Worm (Caenorhabditis elegans): ENCODE data around the gene col-121.

Gene col-121

ce11 chrIV:9384826-9385225 lies 11.2 kb downstream of the col-121 start, which contains the start of gene C10C5.7:
TSS of gene C10C5.7 (plus strand) at chrIV:9385126.
- no peak for TF ChIP-seq lin-15B (tag; optimal IDR thresholded peaks at IDR 0.05)
- no peak for TF ChIP-seq elt-2 (tag; optimal IDR thresholded peaks at IDR 0.05)
- no peak for TF ChIP-seq ceh-28 (tag; optimal IDR thresholded peaks at IDR 0.05)
- no peak for TF ChIP-seq ZK546.5 (tag; optimal IDR thresholded peaks at IDR 0.05)
- TF ChIP-seq fkh-10 (GFP tag; optimal IDR thresholded peaks at IDR 0.05), result no peak
- TF ChIP-seq mdl-1 (tag; optimal IDR thresholded peaks at IDR 0.05), result no peak
- no peak for TF ChIP-seq egl-27 (tag; optimal IDR thresholded peaks at IDR 0.05)
- no peak for TF ChIP-seq nhr-11 (tag; optimal IDR thresholded peaks at IDR 0.05)
- no peak for TF ChIP-seq nhr-67 (tag; optimal IDR thresholded peaks at IDR 0.05)
- TF ChIP-seq nhr-237 (tag; optimal IDR thresholded peaks at IDR 0.05), result no peak
- no peak for TF ChIP-seq nhr-77 (tag; optimal IDR thresholded peaks at IDR 0.05)
- TF ChIP-seq daf-12 (tag; optimal IDR thresholded peaks at IDR 0.05), result no peak
- no peak for TF ChIP-seq ztf-11 (tag; optimal IDR thresholded peaks at IDR 0.05)
- TF ChIP-seq lsy-12 (tag; optimal IDR thresholded peaks at IDR 0.05), result no peak
- no peak for TF ChIP-seq ceh-9 (tag; optimal IDR thresholded peaks at IDR 0.05)
- no peak for TF ChIP-seq lin-39 (tag; optimal IDR thresholded peaks at IDR 0.05)
- no peak for TF ChIP-seq zag-1 (tag; optimal IDR thresholded peaks at IDR 0.05)

- TF ChIP-seq nhr-25 (tag; optimal IDR thresholded peaks at IDR 0.05) (no peak), ceh-9 (tag; optimal IDR thresholded peaks at IDR 0.05) (no peak), ceh-28 (tag; optimal IDR thresholded peaks at IDR 0.05) (no peak), zag-1 (tag; optimal IDR thresholded peaks at IDR 0.05) (no peak), daf-12 (tag; optimal IDR thresholded peaks at IDR 0.05) (no peak), nhr-12 (tag; optimal IDR thresholded peaks at IDR 0.05) (no peak), unc-39 (tag; optimal IDR thresholded peaks at IDR 0.05) (no peak), eor-1 (tag; optimal IDR thresholded peaks at IDR 0.05) (no peak), mdl-1 (tag; optimal IDR thresholded peaks at IDR 0.05) (no peak), fkh-2 (tag; optimal IDR thresholded peaks at IDR 0.05) (no peak), ama-1 (optimal IDR thresholded peaks at IDR 0.05) (no peak), tbx-2 (tag; optimal IDR thresholded peaks at IDR 0.05) (no peak), pqm-1 (tag; optimal IDR thresholded peaks at IDR 0.05) (no peak), ztf-11 (tag; optimal IDR thresholded peaks at IDR 0.05) (no peak), pha-4 (tag; optimal IDR thresholded peaks at IDR 0.05) (no peak), egl-5 (tag; optimal IDR thresholded peaks at IDR 0.05) (no peak)
Observed at ce11 chrIV:9381136-9381535, 14.9 kb downstream of the col-121 start, which contains the start of gene C10C5.5. TSS of gene C10C5.5 (plus strand) at chrIV:9381436.

- TF ChIP-seq elt-2 (tag; optimal IDR thresholded peaks at IDR 0.05) (peak; percentile 42), egl-5 (tag; optimal IDR thresholded peaks at IDR 0.05) (no peak)
Observed at ce11 chrIV:9378272-9378671, 17.7 kb downstream of the col-121 start, which contains the start of gene C10C5.4. TSS of gene C10C5.4 (plus strand) at chrIV:9378552.

- TF ChIP-seq tbx-2 (tag; optimal IDR thresholded peaks at IDR 0.05) (no peak), ztf-4 (tag; optimal IDR thresholded peaks at IDR 0.05) (no peak), mdl-1 (tag; optimal IDR thresholded peaks at IDR 0.05) (no peak), egl-27 (tag; optimal IDR thresholded peaks at IDR 0.05) (no peak), eor-1 (tag; optimal IDR thresholded peaks at IDR 0.05) (no peak), R02D3.7 (tag; optimal IDR thresholded peaks at IDR 0.05) (no peak), ceh-16 (tag; optimal IDR thresholded peaks at IDR 0.05) (no peak), snpc-4 (tag; optimal IDR thresholded peaks at IDR 0.05) (no peak), nhr-28 (tag; optimal IDR thresholded peaks at IDR 0.05) (no peak), nhr-43 (tag; optimal IDR thresholded peaks at IDR 0.05; ENCODE audit: poor library complexity, severe bottlenecking) (peak; percentile 25), ceh-82 (tag; optimal IDR thresholded peaks at IDR 0.05) (no peak), jun-1 (tag; optimal IDR thresholded peaks at IDR 0.05) (no peak), elt-3 (tag; optimal IDR thresholded peaks at IDR 0.05) (peak in 2 of 3 experiments; percentile 11 to 88), nhr-23 (tag; optimal IDR thresholded peaks at IDR 0.05) (peak; percentile 22), fkh-2 (tag; optimal IDR thresholded peaks at IDR 0.05) (no peak), ama-1 (optimal IDR thresholded peaks at IDR 0.05) (no peak), nfya-1 (tag; optimal IDR thresholded peaks at IDR 0.05; ENCODE audit: insufficient read depth) (no peak), nhr-76 (tag; optimal IDR thresholded peaks at IDR 0.05) (no peak), fkh-10 (GFP tag; optimal IDR thresholded peaks at IDR 0.05) (no peak), ceh-28 (tag; optimal IDR thresholded peaks at IDR 0.05) (no peak), nhr-25 (tag; optimal IDR thresholded peaks at IDR 0.05) (peak; percentile 47), nhr-237 (tag; optimal IDR thresholded peaks at IDR 0.05) (no peak), pqm-1 (tag; optimal IDR thresholded peaks at IDR 0.05) (no peak), zag-1 (tag; optimal IDR thresholded peaks at IDR 0.05) (no peak), nhr-67 (tag; optimal IDR thresholded peaks at IDR 0.05) (no peak), hmg-11 (tag; optimal IDR thresholded peaks at IDR 0.05) (no peak), elt-1 (tag; optimal IDR thresholded peaks at IDR 0.05) (no peak), lsy-12 (tag; optimal IDR thresholded peaks at IDR 0.05) (no peak), lin-39 (tag; optimal IDR thresholded peaks at IDR 0.05) (no peak), nhr-12 (tag; optimal IDR thresholded peaks at IDR 0.05) (no peak), unc-39 (tag; optimal IDR thresholded peaks at IDR 0.05) (no peak), ztf-11 (tag; optimal IDR thresholded peaks at IDR 0.05) (no peak), ZK546.5 (tag; optimal IDR thresholded peaks at IDR 0.05) (no peak), mml-1 (tag; optimal IDR thresholded peaks at IDR 0.05) (no peak)
Observed at ce11 chrIV:9376550-9376949, 19.5 kb downstream of the col-121 start.
